Worm (Caenorhabditis elegans) whole organism, young adult: Measurements from ENCODE around the gene eol-1.

Experiments used
- B0261.1 ChIP-seq: sonication (generic microtip); optimal IDR thresholded peaks from 2 replicates; lab custom pipeline; 2016; ENCODE audit warnings: mild to moderate bottlenecking, missing genetic modification characterization, moderate library complexity, missing compliant biosample characterization
- B0336.3 ChIP-seq: fragments of 200-800 bp; sonication (Bioruptor generic); IDR thresholded peaks from 2 replicates; pipeline ENCODE4 v1.3.6; 2022; ENCODE audit warnings: missing genetic modification characterization, missing compliant biosample characterization
- F22D6.2 ChIP-seq: sonication (generic microtip); optimal IDR thresholded peaks from 2 replicates; lab custom pipeline; 2016; ENCODE audit warnings: mild to moderate bottlenecking, missing genetic modification characterization, missing compliant biosample characterization
- F37B4.10 ChIP-seq: fragments of 200-800 bp; sonication (Bioruptor generic); IDR thresholded peaks from 2 replicates; pipeline ENCODE4 v1.3.6; 2022; ENCODE audit warnings: missing genetic modification characterization, missing compliant biosample characterization
- F49E8.2 ChIP-seq: sonication (generic microtip); optimal IDR thresholded peaks from 3 replicates; lab custom pipeline; 2017; ENCODE audit warnings: missing genetic modification characterization, mild to moderate bottlenecking, missing compliant biosample characterization, antibody characterized with exemption, moderate library complexity; ENCODE audit not compliant: insufficient read depth
- F52B5.7 ChIP-seq: sonication (generic microtip); optimal IDR thresholded peaks from 2 replicates; lab custom pipeline; 2016; ENCODE audit warnings: mild to moderate bottlenecking, missing genetic modification characterization, missing compliant biosample characterization
- F57A8.1 ChIP-seq: fragments of 200-800 bp; sonication (Bioruptor generic); optimal IDR thresholded peaks from 2 replicates; lab custom pipeline; 2018; ENCODE audit warnings: mild to moderate bottlenecking, missing genetic modification characterization, moderate library complexity, missing compliant biosample characterization
- K11D2.4 ChIP-seq: fragments of 200-800 bp; sonication (Bioruptor generic); IDR thresholded peaks from 2 replicates; pipeline ENCODE4 v1.3.6; 2022; ENCODE audit warnings: missing genetic modification reagents, missing genetic modification characterization, missing compliant biosample characterization
- T26A5.8 ChIP-seq: sonication (generic microtip); optimal IDR thresholded peaks from 2 replicates; lab custom pipeline; 2016; ENCODE audit warnings: missing genetic modification characterization, missing compliant biosample characterization
- Y79H2A.3 ChIP-seq: fragments of 200-800 bp; sonication (Bioruptor generic); conservative IDR thresholded peaks from 2 replicates; pipeline ENCODE4 v1.3.6; 2022; ENCODE audit warnings: missing genetic modification reagents, missing genetic modification characterization, missing compliant biosample characterization
- atf-7 ChIP-seq: sonication (generic microtip); optimal IDR thresholded peaks from 2 replicates; lab custom pipeline; 2017; ENCODE audit warnings: mild to moderate bottlenecking, missing genetic modification characterization, missing compliant biosample characterization
- athp-1 ChIP-seq: sonication (generic microtip); optimal IDR thresholded peaks from 2 replicates; lab custom pipeline; 2017; ENCODE audit warnings: mild to moderate bottlenecking, missing genetic modification characterization, missing compliant biosample characterization
- attf-3 ChIP-seq: fragments of 200-800 bp; sonication (Bioruptor generic); conservative IDR thresholded peaks from 2 replicates; pipeline ENCODE4 v1.3.6; 2022; ENCODE audit warnings: missing genetic modification reagents, missing genetic modification characterization, missing compliant biosample characterization
- cebp-1 ChIP-seq, 2 experiments: fragments of 200-800 bp in 1 of 2; sonication (Bioruptor generic) in 1 of 2; sonication (generic microtip) in 1 of 2; IDR thresholded peaks in 1 of 2; optimal IDR thresholded peaks in 1 of 2; 2 replicates each; pipeline versions ENCODE4 v1.3.6 to Lab custom; 2017 to 2022; ENCODE audit warnings: missing compliant biosample characterization in 2 of 2, missing genetic modification characterization in 2 of 2, mild to moderate bottlenecking in 1 of 2, missing genetic modification reagents in 1 of 2, moderate library complexity in 1 of 2
- efl-1 ChIP-seq: fragments of 150-350 bp; optimal IDR thresholded peaks from 2 replicates; lab custom pipeline; 2014; ENCODE audit warnings: missing biosample characterization, missing genetic modification reagents, missing genetic modification characterization
- egl-18 ChIP-seq: fragments of 200-800 bp; sonication (Bioruptor generic); IDR thresholded peaks from 2 replicates; pipeline ENCODE4 v1.3.6; 2022; ENCODE audit warnings: missing genetic modification reagents, missing genetic modification characterization, missing compliant biosample characterization
- egl-44 ChIP-seq: fragments of 200-800 bp; sonication (Bioruptor generic); IDR thresholded peaks from 2 replicates; pipeline ENCODE4 v1.3.6; 2022; ENCODE audit warnings: missing genetic modification reagents, missing genetic modification characterization, missing compliant biosample characterization
- fkh-3 ChIP-seq: sonication (generic microtip); optimal IDR thresholded peaks from 2 replicates; lab custom pipeline; 2016; ENCODE audit warnings: mild to moderate bottlenecking, missing genetic modification characterization, missing compliant biosample characterization
- gei-17 ChIP-seq: fragments of 200-800 bp; sonication (Bioruptor generic); optimal IDR thresholded peaks from 2 replicates; lab custom pipeline; 2018; ENCODE audit warnings: mild to moderate bottlenecking, missing genetic modification characterization, missing compliant biosample characterization
- hmg-1.2 ChIP-seq: fragments of 200-800 bp; sonication (Bioruptor generic); IDR thresholded peaks from 2 replicates; pipeline ENCODE4 v1.3.6; 2022; ENCODE audit warnings: missing genetic modification reagents, missing genetic modification characterization, missing compliant biosample characterization
- lsl-1 ChIP-seq: fragments of 200-800 bp; sonication (Bioruptor generic); optimal IDR thresholded peaks from 2 replicates; lab custom pipeline; 2018; ENCODE audit warnings: mild to moderate bottlenecking, missing genetic modification characterization, moderate library complexity, missing compliant biosample characterization
- mes-4 ChIP-seq: sonication (generic microtip); optimal IDR thresholded peaks from 2 replicates; lab custom pipeline; 2016; ENCODE audit warnings: missing genotype, missing genetic modification characterization, missing compliant biosample characterization
- nfya-2 ChIP-seq: fragments of 200-800 bp; sonication (Bioruptor generic); IDR thresholded peaks from 2 replicates; pipeline ENCODE4 v1.3.6; 2022; ENCODE audit warnings: missing genetic modification reagents, missing genetic modification characterization, missing compliant biosample characterization
- nhr-120 ChIP-seq: fragments of 200-800 bp; sonication (Bioruptor generic); IDR thresholded peaks from 2 replicates; pipeline ENCODE4 v1.3.6; 2022; ENCODE audit warnings: missing genetic modification characterization, missing compliant biosample characterization
- nhr-179 ChIP-seq: sonication (generic microtip); optimal IDR thresholded peaks from 2 replicates; lab custom pipeline; 2016; ENCODE audit warnings: mild to moderate bottlenecking, missing genetic modification characterization, missing compliant biosample characterization
- nhr-80 ChIP-seq: sonication (generic microtip); optimal IDR thresholded peaks from 2 replicates; lab custom pipeline; 2016; ENCODE audit warnings: missing genetic modification characterization, missing compliant biosample characterization
- pha-4 ChIP-seq: fragments of 150-350 bp; sonication (generic microtip); optimal IDR thresholded peaks from 2 replicates; lab custom pipeline; 2014; ENCODE audit warnings: missing biosample characterization, missing genetic modification reagents, missing genetic modification characterization
- rec-8 ChIP-seq, 2 experiments: sonication (generic microtip); optimal IDR thresholded peaks; 2 replicates each; lab custom pipeline; 2016; ENCODE audit warnings: mild to moderate bottlenecking in 2 of 2, missing genetic modification characterization in 2 of 2, missing genetic modification reagents in 2 of 2, missing genotype in 2 of 2, missing biosample characterization in 1 of 2, missing compliant biosample characterization in 1 of 2, moderate library complexity in 1 of 2
- sdz-38 ChIP-seq: sonication (generic microtip); optimal IDR thresholded peaks from 2 replicates; lab custom pipeline; 2016; ENCODE audit warnings: missing genotype, missing genetic modification characterization, missing compliant biosample characterization
- sea-2 ChIP-seq: fragments of 200-800 bp; sonication (Bioruptor generic); IDR thresholded peaks from 2 replicates; pipeline ENCODE4 v1.3.6; 2022; ENCODE audit warnings: missing genetic modification characterization, missing compliant biosample characterization
- sptf-2 ChIP-seq: fragments of 200-800 bp; sonication (Bioruptor generic); optimal IDR thresholded peaks from 2 replicates; lab custom pipeline; 2018; ENCODE audit warnings: mild to moderate bottlenecking, missing genetic modification characterization, missing compliant biosample characterization
- unc-130 ChIP-seq: sonication (generic microtip); optimal IDR thresholded peaks from 2 replicates; lab custom pipeline; 2016; ENCODE audit warnings: missing genetic modification reagents, missing genetic modification characterization, missing compliant biosample characterization
- ztf-18 ChIP-seq: sonication (generic microtip); optimal IDR thresholded peaks from 2 replicates; lab custom pipeline; 2016; ENCODE audit warnings: missing genotype, mild to moderate bottlenecking, missing genetic modification characterization, missing compliant biosample characterization
- ztf-28 ChIP-seq: fragments of 200-800 bp; sonication (Bioruptor generic); IDR thresholded peaks from 2 replicates; pipeline ENCODE4 v1.3.6; 2022; ENCODE audit warnings: missing genetic modification reagents, missing genetic modification characterization, missing compliant biosample characterization
- ztf-3 ChIP-seq: fragments of 200-800 bp; sonication (Bioruptor generic); optimal IDR thresholded peaks from 2 replicates; lab custom pipeline; 2018; ENCODE audit warnings: mild to moderate bottlenecking, missing genetic modification characterization, missing compliant biosample characterization
- ztf-6 ChIP-seq: fragments of 200-800 bp; sonication (Bioruptor generic); IDR thresholded peaks from 2 replicates; pipeline ENCODE4 v1.3.6; 2022; ENCODE audit warnings: missing genetic modification reagents, missing genetic modification characterization, missing compliant biosample characterization

Gene eol-1

ce11 chrV:13949010-13949409, 31.7 kb downstream of the eol-1 start, which contains the start of gene R10D12.6:
R10D12.6 (plus strand) TSS chrV:13949310.
- TF ChIP-seq nhr-80 (tag; lab: Kevin White, UChicago) (no peak), mes-4 (tag; lab: Kevin White, UChicago) (no peak), F52B5.7 (tag; lab: Kevin White, UChicago) (no peak), ztf-3 (GFP tag; lab: Kevin White, UChicago) (no peak), F49E8.2 (tag; lab: Kevin White, UChicago) (no peak), efl-1 (GFP tag; lab: Kevin White, UChicago) (no peak), athp-1 (tag; lab: Kevin White, UChicago) (no peak), ztf-18 (tag; lab: Kevin White, UChicago) (no peak)

- no peak for TF ChIP-seq F57A8.1 (GFP tag; lab: Kevin White, UChicago)
- TF ChIP-seq F37B4.10 (GFP tag; lab: Robert Waterston, UW), result no peak
- no peak for TF ChIP-seq T26A5.8
- TF ChIP-seq B0336.3 (GFP tag; lab: Robert Waterston, UW), result no peak
- TF ChIP-seq lsl-1, result no peak
- no peak for TF ChIP-seq nhr-120 (GFP tag; lab: Robert Waterston, UW)
- TF ChIP-seq ztf-28, result no peak
- no peak for TF ChIP-seq nhr-80 (tag; lab: Kevin White, UChicago)
- no peak for TF ChIP-seq B0261.1 (tag; lab: Kevin White, UChicago)
- TF ChIP-seq ztf-6 (GFP tag; lab: Robert Waterston, UW), result no peak
- TF ChIP-seq sptf-2 (GFP tag; lab: Kevin White, UChicago), result no peak
- TF ChIP-seq hmg-1.2 (GFP tag; lab: Robert Waterston, UW), result no peak
- TF ChIP-seq nhr-179 (tag; lab: Kevin White, UChicago), result no peak
- no peak for TF ChIP-seq cebp-1 (GFP tag; IDR thresholded peaks at IDR 0.05; lab: Robert Waterston, UW)
- TF ChIP-seq cebp-1 (tag; optimal IDR thresholded peaks at IDR 0.05; lab: Kevin White, UChicago), result no peak
- no peak for TF ChIP-seq Y79H2A.3 (GFP tag; lab: Robert Waterston, UW)
- no peak for TF ChIP-seq fkh-3
- TF ChIP-seq K11D2.4 (GFP tag; lab: Robert Waterston, UW), result no peak
Measured at ce11 chrV:13946385-13947019, 34.2 kb downstream of the eol-1 start, which contains the start of the genes srx-10 and clec-226. srx-10 (minus strand) TSS chrV:13946485. clec-226 (plus strand) TSS chrV:13946969.

- TF ChIP-seq sdz-38 (tag; lab: Kevin White, UChicago) (no peak), nhr-179 (tag; lab: Kevin White, UChicago) (no peak), rec-8 (tag; optimal IDR thresholded peaks at IDR 0.05; lab: Kevin White, UChicago) (no peak), unc-130 (GFP tag; lab: Kevin White, UChicago) (no peak), attf-3 (GFP tag; lab: Robert Waterston, UW) (no peak), gei-17 (GFP tag; lab: Kevin White, UChicago) (no peak), pha-4 (tag; lab: Kevin White, UChicago) (no peak), sea-2 (GFP tag; lab: Robert Waterston, UW) (no peak), F22D6.2 (tag; lab: Kevin White, UChicago) (no peak), egl-44 (GFP tag; lab: Robert Waterston, UW) (no peak), nfya-2 (GFP tag; lab: Robert Waterston, UW) (no peak), atf-7 (tag; lab: Kevin White, UChicago) (no peak), egl-18 (no peak)
Measured at ce11 chrV:13942082-13942481, 38.6 kb downstream of the eol-1 start, which contains the start of gene dpr-1. dpr-1 (minus strand) TSS chrV:13942182.
